Worm (Caenorhabditis elegans) whole organism, L1 larva: ENCODE data around the gene ced-11.

Experiments
- C04F5.9 ChIP-seq: sonication (generic microtip); optimal IDR thresholded peaks from 2 replicates; lab custom pipeline; 2016; ENCODE audit warnings: missing genetic modification characterization, missing compliant biosample characterization
- unc-130 ChIP-seq: fragments of 150-350 bp; optimal IDR thresholded peaks from 2 replicates; lab custom pipeline; 2017; ENCODE audit warnings: missing biosample characterization, missing genetic modification characterization, inconsistent platforms
- unc-62 ChIP-seq: fragments of 150-350 bp; optimal IDR thresholded peaks from 2 replicates; lab custom pipeline; 2014; ENCODE audit warnings: missing biosample characterization, missing genetic modification reagents, missing genetic modification characterization
- ztf-11 ChIP-seq, 2 experiments: sonication (generic microtip); optimal IDR thresholded peaks; 2 replicates each; lab custom pipeline; 2016 to 2017; ENCODE audit warnings: missing genetic modification characterization in 2 of 2, missing biosample characterization in 1 of 2, missing compliant biosample characterization in 1 of 2

DNA sequence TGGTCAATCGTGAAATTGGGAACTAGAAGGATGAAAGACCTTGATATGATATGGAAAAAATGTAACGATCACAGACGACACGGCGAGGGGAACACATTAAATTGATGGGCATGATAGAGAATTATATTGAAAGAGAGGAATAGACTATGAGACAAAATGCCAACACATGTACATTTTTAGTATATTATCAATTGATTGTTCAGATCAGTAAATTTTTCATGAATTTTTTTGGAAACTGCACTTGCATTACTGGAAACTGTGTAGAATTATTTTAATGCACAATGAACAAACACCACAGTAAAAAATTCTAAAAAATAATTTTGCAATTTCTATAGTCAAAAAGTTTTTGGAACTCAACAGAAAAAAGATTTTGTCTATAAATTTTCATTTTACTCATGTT is 53.9 kb downstream of the ced-11 start:
- TF ChIP-seq ztf-11 (tag; optimal IDR thresholded peaks at IDR 0.05; lab: Kevin White, UChicago) = no peak
- TF ChIP-seq unc-62 = no peak
- TF ChIP-seq C04F5.9 = no peak
- TF ChIP-seq unc-130 (tag; lab: Kevin White, UChicago) = no peak
